Worm (Caenorhabditis elegans): ENCODE results near the gene lpd-7.

- no peak for TF ChIP-seq Y105C5A.15 (GFP tag; IDR thresholded peaks at IDR 0.05)
- no peak for TF ChIP-seq nhr-6 (tag; optimal IDR thresholded peaks at IDR 0.05)
- TF ChIP-seq vab-7 (GFP tag; IDR thresholded peaks at IDR 0.05) = no peak
Measured at ce11 chrIII:7616228-7616627, 43.1 kb downstream of the lpd-7 start, which contains the start of gene T04A6.1.
